Worm (Caenorhabditis elegans) whole organism, L2 larva: ENCODE data around the gene F48D6.4.
A peak's percentile ranks its signal among the peaks of the same experiment; 100 is the strongest.

Source experiments
- Y55F3AM.14 ChIP-seq: fragments of 200-800 bp; sonication (Bioruptor generic); optimal IDR thresholded peaks from 2 replicates; lab custom pipeline; 2018; ENCODE audit warnings: mild to moderate bottlenecking, missing genetic modification characterization, missing compliant biosample characterization
- ZK546.5 ChIP-seq: sonication (generic microtip); optimal IDR thresholded peaks from 2 replicates; lab custom pipeline; 2017; ENCODE audit warnings: missing biosample characterization, missing genetic modification characterization
- alr-1 ChIP-seq: fragments of 150-350 bp; optimal IDR thresholded peaks from 2 replicates; lab custom pipeline; 2014; ENCODE audit warnings: missing biosample characterization, missing genetic modification characterization
- aly-2 ChIP-seq: fragments of 150-350 bp; optimal IDR thresholded peaks from 2 replicates; lab custom pipeline; 2014; ENCODE audit warnings: missing biosample characterization, missing genetic modification characterization
- blmp-1 ChIP-seq: sonication (generic microtip); optimal IDR thresholded peaks from 2 replicates; lab custom pipeline; 2017; ENCODE audit warnings: missing genetic modification characterization, mild to moderate bottlenecking, missing compliant biosample characterization, antibody characterized with exemption, moderate library complexity; ENCODE audit not compliant: insufficient read depth
- ceh-82 ChIP-seq: fragments of 150-350 bp; optimal IDR thresholded peaks from 2 replicates; lab custom pipeline; 2014; ENCODE audit warnings: missing biosample characterization, missing genetic modification characterization
- crh-2 ChIP-seq: sonication (generic microtip); optimal IDR thresholded peaks from 2 replicates; lab custom pipeline; 2017; ENCODE audit warnings: missing biosample characterization, missing genetic modification characterization
- dmd-4 ChIP-seq: sonication (generic microtip); optimal IDR thresholded peaks from 2 replicates; lab custom pipeline; 2017; ENCODE audit warnings: missing biosample characterization, missing genetic modification characterization
- egl-27 ChIP-seq: sonication (generic microtip); optimal IDR thresholded peaks from 3 replicates; lab custom pipeline; 2017; ENCODE audit warnings: missing biosample characterization, missing genetic modification reagents, missing genetic modification characterization
- elt-1 ChIP-seq: fragments of 150-350 bp; optimal IDR thresholded peaks from 2 replicates; lab custom pipeline; 2014; ENCODE audit warnings: missing biosample characterization, missing genetic modification characterization
- elt-3 ChIP-seq: sonication (generic microtip); optimal IDR thresholded peaks from 2 replicates; lab custom pipeline; 2017; ENCODE audit warnings: missing biosample characterization, missing genetic modification characterization
- fos-1 ChIP-seq: fragments of 150-350 bp; optimal IDR thresholded peaks from 2 replicates; lab custom pipeline; 2014; ENCODE audit warnings: missing biosample characterization, missing genetic modification characterization
- gmeb-1 ChIP-seq: fragments of 150-350 bp; optimal IDR thresholded peaks from 2 replicates; lab custom pipeline; 2014; ENCODE audit warnings: missing biosample characterization, missing genetic modification characterization
- lin-11 ChIP-seq: fragments of 150-350 bp; sonication (generic microtip); optimal IDR thresholded peaks from 2 replicates; lab custom pipeline; 2014; ENCODE audit warnings: missing biosample characterization, missing genetic modification characterization, inconsistent platforms, mixed read lengths
- lin-39 ChIP-seq: fragments of 150-350 bp; optimal IDR thresholded peaks from 2 replicates; lab custom pipeline; 2014; ENCODE audit warnings: missing biosample characterization, missing genetic modification reagents, missing genetic modification characterization
- lsy-2 ChIP-seq, 2 experiments: fragments of 150-350 bp in 1 of 2; sonication (generic microtip) in 1 of 2; optimal IDR thresholded peaks; 2 replicates each; lab custom pipeline; 2014 to 2017; ENCODE audit warnings: missing biosample characterization in 2 of 2, missing genetic modification characterization in 2 of 2
- mdl-1 ChIP-seq, 2 experiments: fragments of 150-350 bp in 1 of 2; sonication (generic microtip) in 1 of 2; optimal IDR thresholded peaks; 2 replicates each; lab custom pipeline; 2017; ENCODE audit warnings: missing biosample characterization in 2 of 2, missing genetic modification characterization in 2 of 2
- nhr-10 ChIP-seq: sonication (generic microtip); optimal IDR thresholded peaks from 2 replicates; lab custom pipeline; 2017; ENCODE audit warnings: missing biosample characterization, missing genetic modification characterization
- nhr-11 ChIP-seq: fragments of 150-350 bp; optimal IDR thresholded peaks from 2 replicates; lab custom pipeline; 2014; ENCODE audit warnings: missing biosample characterization, missing genetic modification characterization
- nhr-12 ChIP-seq: fragments of 150-350 bp; optimal IDR thresholded peaks from 2 replicates; lab custom pipeline; 2014; ENCODE audit warnings: missing biosample characterization, missing genetic modification characterization
- nhr-21 ChIP-seq: fragments of 150-350 bp; optimal IDR thresholded peaks from 2 replicates; lab custom pipeline; 2014; ENCODE audit warnings: missing biosample characterization, missing genetic modification characterization
- nhr-237 ChIP-seq: fragments of 150-350 bp; optimal IDR thresholded peaks from 2 replicates; lab custom pipeline; 2014; ENCODE audit warnings: missing biosample characterization, missing genetic modification characterization
- nhr-6 ChIP-seq: fragments of 150-350 bp; optimal IDR thresholded peaks from 2 replicates; lab custom pipeline; 2014; ENCODE audit warnings: missing biosample characterization, missing genetic modification characterization
- nhr-77 ChIP-seq: fragments of 150-350 bp; optimal IDR thresholded peaks from 2 replicates; lab custom pipeline; 2014; ENCODE audit warnings: missing biosample characterization, missing genetic modification characterization
- peb-1 ChIP-seq: fragments of 150-350 bp; optimal IDR thresholded peaks from 2 replicates; lab custom pipeline; 2014; ENCODE audit warnings: missing biosample characterization, missing genetic modification characterization
- sem-4 ChIP-seq: fragments of 150-350 bp; optimal IDR thresholded peaks from 2 replicates; lab custom pipeline; 2014; ENCODE audit warnings: missing biosample characterization, missing genetic modification reagents, missing genetic modification characterization
- sma-9 ChIP-seq, 2 experiments: fragments of 150-350 bp in 1 of 2; sonication (generic microtip) in 1 of 2; optimal IDR thresholded peaks; 2 replicates each; lab custom pipeline; 2014 to 2016; ENCODE audit warnings: missing genetic modification characterization in 2 of 2, mild to moderate bottlenecking in 1 of 2, missing biosample characterization in 1 of 2, missing compliant biosample characterization in 1 of 2, missing genetic modification reagents in 1 of 2, moderate library complexity in 1 of 2
- unc-55 ChIP-seq: fragments of 150-350 bp; sonication (generic microtip); optimal IDR thresholded peaks from 3 replicates; lab custom pipeline; 2014; ENCODE audit warnings: missing biosample characterization, missing genetic modification reagents, missing genetic modification characterization
- zag-1 ChIP-seq: fragments of 150-350 bp; optimal IDR thresholded peaks from 2 replicates; lab custom pipeline; 2014; ENCODE audit warnings: missing biosample characterization, missing genetic modification characterization
- ztf-1 ChIP-seq: fragments of 200-800 bp; sonication (Bioruptor generic); conservative IDR thresholded peaks from 2 replicates; pipeline ENCODE4 v1.3.6; 2022; ENCODE audit warnings: missing genetic modification characterization, missing compliant biosample characterization
- ztf-4 ChIP-seq: fragments of 150-350 bp; optimal IDR thresholded peaks from 2 replicates; lab custom pipeline; 2014; ENCODE audit warnings: missing biosample characterization, missing genetic modification characterization

The F48D6.4 gene

DNA sequence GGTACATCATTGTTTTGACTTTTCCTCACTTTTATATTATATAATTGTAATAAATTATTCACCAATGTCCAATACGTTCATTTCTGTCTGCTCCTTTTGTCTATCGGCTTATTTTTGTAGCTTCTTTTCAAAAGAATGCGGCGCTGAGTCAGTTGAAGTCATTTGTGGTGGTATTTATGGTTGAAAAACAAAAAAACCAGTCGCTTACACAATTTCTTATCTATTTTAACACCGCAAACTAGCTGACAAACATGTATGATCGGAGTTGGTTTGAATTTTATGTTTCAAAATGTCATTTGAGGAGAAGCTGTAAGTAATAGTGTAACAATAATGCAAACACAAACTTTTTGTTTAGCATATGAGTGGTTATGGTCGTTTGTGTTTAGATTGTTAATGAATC lies 37.0 kb upstream of the F48D6.4 start, which contains the start of gene ets-10:
Gene ets-10, plus strand, starts transcription at position 201 of the 400 bp plus-strand sequence.
- TF ChIP-seq lsy-2 (tag; optimal IDR thresholded peaks at IDR 0.05; lab: Kevin White, UChicago) (no peak), nhr-237 (no peak), zag-1 (tag; lab: Kevin White, UChicago) (no peak), lin-11 (tag; lab: Kevin White, UChicago) (no peak), nhr-11 (tag; lab: Kevin White, UChicago) (no peak), ZK546.5 (tag; lab: Kevin White, UChicago) (no peak), nhr-12 (tag; lab: Kevin White, UChicago) (no peak)

DNA sequence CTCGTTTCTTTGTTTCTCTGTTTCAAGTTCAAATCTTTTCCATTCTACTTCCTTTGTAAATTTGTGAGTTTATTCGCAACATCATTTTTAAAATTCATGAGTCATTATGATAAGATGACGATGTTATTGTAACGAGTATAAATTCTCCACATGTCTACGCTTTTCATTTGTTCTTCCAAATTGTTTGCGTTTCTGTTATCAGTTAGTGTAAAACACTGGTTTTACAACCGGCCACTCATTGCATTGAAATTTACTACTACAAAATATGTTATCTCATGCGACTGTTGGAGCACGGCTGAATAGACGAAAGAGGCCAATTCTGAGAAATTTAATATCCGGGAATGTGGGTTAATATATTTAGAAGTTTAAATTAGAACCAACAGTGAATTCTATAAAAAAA lies 35.4 kb upstream of the F48D6.4 start, which contains the start of gene C52B9.19:
Gene C52B9.19, plus strand, starts transcription at position 176 of the 400 bp plus-strand sequence.
- TF ChIP-seq crh-2 (tag; lab: Kevin White, UChicago): peak; percentile 12
- no peak for TF ChIP-seq Y55F3AM.14 (GFP tag; lab: Kevin White, UChicago)
- peak; percentile 53 for TF ChIP-seq fos-1 (tag; lab: Kevin White, UChicago)

DNA sequence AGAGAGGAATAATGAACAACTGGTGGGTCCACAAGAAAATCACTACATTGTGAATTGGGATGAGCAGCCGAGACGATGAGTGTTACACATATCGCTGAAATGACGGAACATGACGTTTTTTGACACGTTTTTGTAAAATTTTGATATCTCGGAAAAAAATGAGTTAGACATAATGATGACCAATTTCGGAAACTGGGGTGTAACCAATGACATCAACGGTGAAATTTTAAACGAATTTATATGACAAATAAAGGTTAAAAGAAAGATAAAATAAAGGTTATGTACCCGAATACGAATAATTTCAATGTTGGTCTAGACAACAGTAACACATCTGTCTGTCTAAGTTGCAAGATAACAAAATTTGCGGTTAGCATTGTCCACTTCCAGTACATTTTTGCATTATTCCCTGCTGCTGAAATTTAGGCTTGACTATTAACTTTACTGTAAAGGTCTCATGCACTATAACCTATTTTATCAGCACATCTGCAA lies 32.3 kb upstream of the F48D6.4 start, which contains the start of the genes twk-28 and ets-9:
Gene twk-28, minus strand, starts transcription at position 51 of the 489 bp plus-strand sequence.
Gene ets-9, plus strand, starts transcription at position 410 of the 489 bp plus-strand sequence.
- no peak for TF ChIP-seq lin-11 (tag; lab: Kevin White, UChicago)

DNA sequence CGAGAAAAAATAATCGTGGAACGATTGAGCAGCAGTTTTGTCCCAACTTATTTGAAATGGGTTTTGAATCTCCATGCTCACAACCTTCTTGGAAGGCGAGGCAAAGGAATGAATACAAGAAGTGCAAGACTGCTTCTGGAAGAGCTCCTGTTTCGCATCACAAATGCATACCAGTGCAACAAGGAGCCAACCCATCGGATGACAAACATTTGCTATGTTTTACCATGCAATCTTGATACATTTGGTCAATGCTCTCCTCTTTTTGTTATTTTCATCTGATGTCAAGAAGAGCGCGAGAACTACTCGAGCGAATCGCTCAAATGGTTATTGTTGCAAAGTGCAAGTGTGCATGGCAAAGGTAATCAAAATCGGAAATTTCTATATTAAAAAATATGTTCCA lies 27.1 kb upstream of the F48D6.4 start, which contains the start of gene mec-18:
Gene mec-18, minus strand, starts transcription at position 101 of the 400 bp plus-strand sequence.
- TF ChIP-seq mdl-1 (tag; optimal IDR thresholded peaks at IDR 0.05; lab: Kevin White, UChicago) (no peak), sma-9 (GFP tag; optimal IDR thresholded peaks at IDR 0.05; lab: Kevin White, UChicago) (no peak), sma-9 (tag; optimal IDR thresholded peaks at IDR 0.05; lab: Kevin White, UChicago) (no peak), unc-55 (GFP tag; lab: Kevin White, UChicago) (peak; percentile 9), elt-3 (tag; lab: Kevin White, UChicago) (no peak), lin-39 (tag; lab: Kevin White, UChicago) (no peak), egl-27 (tag; lab: Kevin White, UChicago) (no peak)

DNA sequence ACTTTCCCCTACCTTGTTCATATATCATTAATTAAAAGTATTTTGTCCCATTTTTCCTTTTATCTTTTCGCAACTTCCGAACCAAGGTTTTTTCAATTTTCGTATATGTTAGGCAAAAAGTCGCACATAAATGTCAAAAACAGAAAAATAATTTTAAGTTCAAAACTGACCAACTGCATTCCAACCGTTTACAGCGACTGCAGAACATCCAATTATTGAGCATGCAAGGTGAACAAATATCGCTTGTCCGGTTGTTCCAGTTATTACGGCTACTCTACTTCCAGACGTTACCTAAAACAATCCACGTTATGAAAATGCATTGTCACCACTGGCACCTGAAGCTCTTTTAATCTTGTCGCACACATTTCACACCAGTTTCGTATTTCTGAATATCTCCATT lies 26.6 kb upstream of the F48D6.4 start, which contains the start of gene C52B9.10:
Gene C52B9.10, plus strand, starts transcription at position 301 of the 400 bp plus-strand sequence.
- TF ChIP-seq crh-2 (tag; lab: Kevin White, UChicago): no peak
- no peak for TF ChIP-seq nhr-10
- no peak for TF ChIP-seq blmp-1 (tag; lab: Kevin White, UChicago)
- no peak for TF ChIP-seq lin-11 (tag; lab: Kevin White, UChicago)
- TF ChIP-seq ztf-1: no peak
- no peak for TF ChIP-seq nhr-11 (tag; lab: Kevin White, UChicago)
- TF ChIP-seq ceh-82 (tag; lab: Kevin White, UChicago): no peak
- TF ChIP-seq egl-27 (tag; lab: Kevin White, UChicago): no peak
- no peak for TF ChIP-seq lin-39 (tag; lab: Kevin White, UChicago)
- no peak for TF ChIP-seq nhr-6 (tag; lab: Kevin White, UChicago)
- no peak for TF ChIP-seq aly-2 (tag; lab: Kevin White, UChicago)
- no peak for TF ChIP-seq ZK546.5 (tag; lab: Kevin White, UChicago)
- TF ChIP-seq alr-1: no peak
- TF ChIP-seq nhr-12 (tag; lab: Kevin White, UChicago): no peak
- no peak for TF ChIP-seq mdl-1 (tag; optimal IDR thresholded peaks at IDR 0.05; lab: Kevin White, UChicago)
- TF ChIP-seq Y55F3AM.14 (GFP tag; lab: Kevin White, UChicago): no peak
- TF ChIP-seq gmeb-1 (tag; lab: Kevin White, UChicago): no peak
- no peak for TF ChIP-seq nhr-77
- no peak for TF ChIP-seq nhr-21
- no peak for TF ChIP-seq peb-1 (tag; lab: Kevin White, UChicago)

DNA sequence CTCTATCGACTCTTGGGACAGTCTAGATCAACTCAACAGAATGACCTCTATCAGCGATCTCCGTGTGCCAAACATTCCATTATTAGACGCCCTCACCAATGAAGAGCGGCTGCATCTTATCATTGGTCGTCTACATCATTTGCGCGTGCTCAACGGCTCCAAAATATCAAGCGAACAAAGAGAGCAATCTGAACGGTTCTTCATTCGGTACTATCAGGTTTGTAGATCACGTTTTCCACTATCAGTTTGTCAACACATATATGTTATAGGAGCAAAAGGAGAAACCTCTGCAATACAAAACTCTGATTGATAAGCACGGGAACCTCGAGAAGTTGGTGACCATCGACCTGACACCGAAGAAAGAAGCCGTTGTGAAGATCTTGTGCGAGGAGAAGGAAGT lies 21.4 kb upstream of the F48D6.4 start:
- TF ChIP-seq lsy-2 (tag; optimal IDR thresholded peaks at IDR 0.05; lab: Kevin White, UChicago) (no peak), ztf-4 (tag; lab: Kevin White, UChicago) (no peak), ZK546.5 (tag; lab: Kevin White, UChicago) (no peak), sem-4 (tag; lab: Kevin White, UChicago) (no peak), elt-3 (tag; lab: Kevin White, UChicago) (no peak), aly-2 (tag; lab: Kevin White, UChicago) (no peak), lin-39 (tag; lab: Kevin White, UChicago) (no peak), Y55F3AM.14 (GFP tag; lab: Kevin White, UChicago) (no peak), elt-1 (tag; lab: Kevin White, UChicago) (no peak), dmd-4 (no peak), mdl-1 (tag; optimal IDR thresholded peaks at IDR 0.05; lab: Kevin White, UChicago) (no peak)
- TF ChIP-seq, all 48 proteins: peak for 0
